Fruit fly (Drosophila melanogaster) whole organism, embryonic: ENCODE data around the gene Rbp6.

Experiments used
- CG7786 ChIP-seq: fragments of 200-800 bp; sonication (Bioruptor generic); optimal IDR thresholded peaks from 2 replicates; lab custom pipeline; 2016; ENCODE audit warnings: missing biosample characterization, missing genetic modification characterization
- Sox102F ChIP-seq: fragments of 200-800 bp; sonication (Bioruptor generic); optimal IDR thresholded peaks from 2 replicates; lab custom pipeline; 2018; ENCODE audit warnings: missing biosample characterization, mild to moderate bottlenecking, missing genetic modification characterization, moderate library complexity

- no peak for TF ChIP-seq Sox102F (GFP tag; lab: Kevin White, UChicago)
- TF ChIP-seq CG7786 (GFP tag; lab: Kevin White, UChicago): no peak
Observed at dm6 chr3L:17147829-17148228, 90.2 kb downstream of the Rbp6 start.
